Worm (Caenorhabditis elegans) whole organism, L2 larva: Measurements from ENCODE around the gene C50B6.3.

Experiments used
- aly-2 ChIP-seq: fragments of 150-350 bp; optimal IDR thresholded peaks from 2 replicates; lab custom pipeline; 2014; ENCODE audit warnings: missing biosample characterization, missing genetic modification characterization
- blmp-1 ChIP-seq: sonication (generic microtip); optimal IDR thresholded peaks from 2 replicates; lab custom pipeline; 2017; ENCODE audit warnings: missing genetic modification characterization, mild to moderate bottlenecking, missing compliant biosample characterization, antibody characterized with exemption, moderate library complexity; ENCODE audit not compliant: insufficient read depth
- dmd-4 ChIP-seq: sonication (generic microtip); optimal IDR thresholded peaks from 2 replicates; lab custom pipeline; 2017; ENCODE audit warnings: missing biosample characterization, missing genetic modification characterization
- egl-27 ChIP-seq: sonication (generic microtip); optimal IDR thresholded peaks from 3 replicates; lab custom pipeline; 2017; ENCODE audit warnings: missing biosample characterization, missing genetic modification reagents, missing genetic modification characterization
- lin-39 ChIP-seq: fragments of 150-350 bp; optimal IDR thresholded peaks from 2 replicates; lab custom pipeline; 2014; ENCODE audit warnings: missing biosample characterization, missing genetic modification reagents, missing genetic modification characterization
- nhr-10 ChIP-seq: sonication (generic microtip); optimal IDR thresholded peaks from 2 replicates; lab custom pipeline; 2017; ENCODE audit warnings: missing biosample characterization, missing genetic modification characterization
- nhr-12 ChIP-seq: fragments of 150-350 bp; optimal IDR thresholded peaks from 2 replicates; lab custom pipeline; 2014; ENCODE audit warnings: missing biosample characterization, missing genetic modification characterization
- skn-1 ChIP-seq: sonication (generic microtip); optimal IDR thresholded peaks from 2 replicates; lab custom pipeline; 2017; ENCODE audit warnings: missing biosample characterization, missing genetic modification characterization
- ztf-11 ChIP-seq: sonication (generic microtip); optimal IDR thresholded peaks from 2 replicates; lab custom pipeline; 2017; ENCODE audit warnings: missing biosample characterization, missing genetic modification characterization
- ztf-4 ChIP-seq: fragments of 150-350 bp; optimal IDR thresholded peaks from 2 replicates; lab custom pipeline; 2014; ENCODE audit warnings: missing biosample characterization, missing genetic modification characterization

DNA sequence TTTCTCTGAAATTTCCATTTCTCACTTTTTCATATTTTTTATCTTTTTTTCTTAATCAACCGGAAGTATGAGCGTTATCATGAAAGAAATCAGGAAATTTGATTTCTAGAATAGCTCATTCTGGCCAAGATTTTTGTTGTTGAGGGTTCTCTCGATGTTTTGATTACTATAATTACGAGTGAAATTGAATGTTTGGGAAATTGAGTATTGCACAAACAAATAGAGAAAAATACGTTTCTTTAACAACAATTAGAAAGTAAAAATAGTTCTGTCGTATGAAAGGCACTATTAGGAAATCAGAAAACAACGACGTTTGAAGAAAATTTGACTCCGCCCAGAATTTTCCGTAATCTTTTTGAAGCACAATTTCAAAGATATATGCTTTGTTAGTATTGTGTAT is 14.0 kb upstream of the C50B6.3 start:
- TF ChIP-seq nhr-12 (tag; lab: Kevin White, UChicago) (no peak), blmp-1 (no peak), egl-27 (tag; lab: Kevin White, UChicago) (no peak), lin-39 (tag; lab: Kevin White, UChicago) (no peak), ztf-11 (tag; lab: Kevin White, UChicago) (no peak), skn-1 (tag; lab: Kevin White, UChicago) (no peak), aly-2 (tag; lab: Kevin White, UChicago) (no peak), dmd-4 (no peak), nhr-10 (tag; lab: Kevin White, UChicago) (no peak), ztf-4 (tag; lab: Kevin White, UChicago) (no peak)
